Fruit fly (Drosophila melanogaster): ENCODE results near the gene LManVI.

DNA sequence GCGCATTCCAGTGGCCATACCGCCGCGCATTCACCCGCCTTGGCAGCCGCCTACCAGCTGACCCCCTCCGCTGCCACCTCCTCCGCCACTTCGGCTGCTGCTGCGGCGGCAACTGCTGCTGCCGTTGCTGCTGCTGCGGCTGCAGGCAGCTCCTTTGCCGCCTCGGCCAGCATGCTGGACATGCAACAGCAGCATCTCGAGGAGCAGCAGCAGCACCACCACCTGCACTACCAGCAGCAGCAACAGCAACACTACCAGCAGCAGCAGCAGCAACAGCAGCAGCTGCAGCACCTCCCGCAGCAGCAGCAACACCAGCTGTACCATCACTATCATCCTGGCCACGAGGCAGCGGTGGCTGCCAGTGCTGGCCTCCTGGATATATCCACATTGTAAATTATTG lies 47.3 kb upstream of the LManVI start:
- TF ChIP-seq slbo (GFP tag; IDR thresholded peaks at IDR 0.05), result no peak
- TF ChIP-seq Dfd (GFP tag; optimal IDR thresholded peaks at IDR 0.05), result no peak
- TF ChIP-seq ash1 (GFP tag; optimal IDR thresholded peaks at IDR 0.05), result no peak

Measured in whole organism, embryonic.